Worm (Caenorhabditis elegans) whole organism, L1 larva: ENCODE results near the gene T22B7.7.

ENCODE experiments used
- C04F5.9 ChIP-seq: sonication (generic microtip); optimal IDR thresholded peaks from 2 replicates; lab custom pipeline; 2016; ENCODE audit warnings: missing genetic modification characterization, missing compliant biosample characterization
- C16A3.4 ChIP-seq: fragments of 150-350 bp; optimal IDR thresholded peaks from 2 replicates; lab custom pipeline; 2014; ENCODE audit warnings: missing biosample characterization, missing genetic modification characterization
- Y116A8C.19 ChIP-seq: sonication (generic microtip); optimal IDR thresholded peaks from 2 replicates; lab custom pipeline; 2016; ENCODE audit warnings: missing compliant biosample characterization, missing genetic modification characterization, borderline replicate concordance
- aha-1 ChIP-seq: fragments of 150-350 bp; optimal IDR thresholded peaks from 2 replicates; lab custom pipeline; 2014; ENCODE audit warnings: missing biosample characterization, missing genetic modification characterization
- ceh-8 ChIP-seq: fragments of 200-800 bp; sonication (Bioruptor generic); optimal IDR thresholded peaks from 2 replicates; lab custom pipeline; 2018; ENCODE audit warnings: mild to moderate bottlenecking, missing genetic modification characterization, moderate library complexity, missing compliant biosample characterization
- ceh-82 ChIP-seq, 3 experiments: fragments of 150-350 bp in 1 of 3; sonication (generic microtip) in 2 of 3; optimal IDR thresholded peaks; 2 replicates each; lab custom pipeline; 2014 to 2017; ENCODE audit warnings: missing biosample characterization in 3 of 3, missing genetic modification characterization in 3 of 3
- dpl-1 ChIP-seq, 3 experiments: fragments of 150-350 bp in 2 of 3; sonication (generic microtip) in 1 of 3; optimal IDR thresholded peaks; 2 replicates each; lab custom pipeline; 2014 to 2017; ENCODE audit warnings: missing biosample characterization in 3 of 3, missing genetic modification characterization in 3 of 3, missing genetic modification reagents in 3 of 3
- dsc-1 ChIP-seq: sonication (generic microtip); optimal IDR thresholded peaks from 2 replicates; lab custom pipeline; 2016; ENCODE audit warnings: mild to moderate bottlenecking, missing genetic modification characterization, missing compliant biosample characterization
- efl-1 ChIP-seq, 4 experiments: fragments of 150-350 bp; optimal IDR thresholded peaks in 3 of 4; peaks in 1 of 4; 1 replicate in 1 of 4; 2 replicates in 3 of 4; lab custom pipeline; 2014; ENCODE audit warnings: missing biosample characterization in 2 of 4, missing genetic modification characterization in 2 of 4, missing genetic modification reagents in 2 of 4
- egl-27 ChIP-seq, 2 experiments: fragments of 150-350 bp in 1 of 2; sonication (generic microtip); optimal IDR thresholded peaks; 3 replicates each; lab custom pipeline; 2017 to 2018; ENCODE audit warnings: missing biosample characterization in 2 of 2, missing genetic modification characterization in 2 of 2, missing genetic modification reagents in 2 of 2
- elt-3 ChIP-seq, 6 experiments: fragments of 150-350 bp in 1 of 6; sonication (generic microtip); optimal IDR thresholded peaks; 2 replicates each; lab custom pipeline; 2017 to 2018; ENCODE audit warnings: missing biosample characterization in 6 of 6, missing genetic modification characterization in 6 of 6, inconsistent platforms in 1 of 6
- fos-1 ChIP-seq: fragments of 150-350 bp; optimal IDR thresholded peaks from 2 replicates; lab custom pipeline; 2014; ENCODE audit warnings: missing biosample characterization, missing genetic modification characterization
- grh-1 ChIP-seq: fragments of 200-800 bp; sonication (Bioruptor generic); IDR thresholded peaks from 2 replicates; pipeline ENCODE4 v1.3.6; 2022; ENCODE audit warnings: missing genetic modification reagents, missing genetic modification characterization, missing compliant biosample characterization
- hlh-4 ChIP-seq: sonication (generic microtip); optimal IDR thresholded peaks from 2 replicates; lab custom pipeline; 2016; ENCODE audit warnings: mild to moderate bottlenecking, missing genetic modification characterization, missing compliant biosample characterization
- irx-1 ChIP-seq: sonication (generic microtip); optimal IDR thresholded peaks from 2 replicates; lab custom pipeline; 2016; ENCODE audit warnings: missing genetic modification characterization, missing compliant biosample characterization
- isw-1 ChIP-seq: fragments of 200-800 bp; sonication (Bioruptor generic); IDR thresholded peaks from 2 replicates; pipeline ENCODE4 v1.3.6; 2022; ENCODE audit warnings: missing genetic modification characterization, missing compliant biosample characterization
- jun-1 ChIP-seq: fragments of 150-350 bp; optimal IDR thresholded peaks from 2 replicates; lab custom pipeline; 2014; ENCODE audit warnings: missing biosample characterization, missing genetic modification reagents, missing genetic modification characterization
- lin-15B ChIP-seq: fragments of 150-350 bp; sonication (generic microtip); optimal IDR thresholded peaks from 3 replicates; lab custom pipeline; 2014; ENCODE audit warnings: missing biosample characterization, missing genetic modification characterization
- lin-35 ChIP-seq, 2 experiments: fragments of 150-350 bp; optimal IDR thresholded peaks; 2 replicates each; lab custom pipeline; 2014; ENCODE audit warnings: missing biosample characterization in 2 of 2, missing genetic modification characterization in 2 of 2, missing genetic modification reagents in 2 of 2
- mdl-1 ChIP-seq, 2 experiments: fragments of 150-350 bp; optimal IDR thresholded peaks; 2 replicates each; lab custom pipeline; 2014 to 2017; ENCODE audit warnings: missing biosample characterization in 2 of 2, missing genetic modification characterization in 2 of 2, inconsistent platforms in 1 of 2
- mep-1 ChIP-seq: fragments of 150-350 bp; optimal IDR thresholded peaks from 2 replicates; lab custom pipeline; 2014; ENCODE audit warnings: missing biosample characterization, missing genetic modification characterization
- nhr-11 ChIP-seq: fragments of 150-350 bp; optimal IDR thresholded peaks from 2 replicates; lab custom pipeline; 2014; ENCODE audit warnings: missing biosample characterization, missing genetic modification characterization
- nhr-20 ChIP-seq: sonication (generic microtip); optimal IDR thresholded peaks from 2 replicates; lab custom pipeline; 2016; ENCODE audit warnings: mild to moderate bottlenecking, missing genetic modification characterization, missing compliant biosample characterization
- nhr-28 ChIP-seq: fragments of 150-350 bp; optimal IDR thresholded peaks from 2 replicates; lab custom pipeline; 2014; ENCODE audit warnings: missing biosample characterization, missing genetic modification characterization
- nhr-77 ChIP-seq: fragments of 150-350 bp; optimal IDR thresholded peaks from 2 replicates; lab custom pipeline; 2014; ENCODE audit warnings: missing biosample characterization, missing genetic modification characterization
- nhr-85 ChIP-seq: sonication (generic microtip); peaks from one replicate; lab custom pipeline; 2016; ENCODE audit warnings: missing genetic modification characterization, inconsistent platforms, missing compliant biosample characterization
- pax-3 ChIP-seq: fragments of 200-800 bp; sonication (Bioruptor generic); optimal IDR thresholded peaks from 2 replicates; lab custom pipeline; 2018; ENCODE audit warnings: mild to moderate bottlenecking, missing genetic modification characterization, moderate library complexity, missing compliant biosample characterization
- pqm-1 ChIP-seq: sonication (generic microtip); optimal IDR thresholded peaks from 3 replicates; lab custom pipeline; 2017; ENCODE audit warnings: missing biosample characterization, missing genetic modification characterization
- skn-1 ChIP-seq: fragments of 150-350 bp; optimal IDR thresholded peaks from 2 replicates; lab custom pipeline; 2014; ENCODE audit warnings: missing biosample characterization, missing genetic modification characterization
- sox-4 ChIP-seq: sonication (generic microtip); optimal IDR thresholded peaks from 2 replicates; lab custom pipeline; 2016; ENCODE audit warnings: missing genetic modification characterization, missing compliant biosample characterization
- sptf-1 ChIP-seq: fragments of 150-350 bp; optimal IDR thresholded peaks from 2 replicates; lab custom pipeline; 2014; ENCODE audit warnings: missing biosample characterization, missing genetic modification characterization
- swsn-7 ChIP-seq: sonication (generic microtip); optimal IDR thresholded peaks from 2 replicates; lab custom pipeline; 2016; ENCODE audit warnings: missing genetic modification characterization, missing compliant biosample characterization
- tbx-2 ChIP-seq: sonication (generic microtip); optimal IDR thresholded peaks from 2 replicates; lab custom pipeline; 2016; ENCODE audit warnings: missing genetic modification characterization, missing compliant biosample characterization
- tlp-1 ChIP-seq: fragments of 150-350 bp; optimal IDR thresholded peaks from 2 replicates; lab custom pipeline; 2014; ENCODE audit warnings: missing biosample characterization, missing genetic modification characterization
- unc-130 ChIP-seq: fragments of 150-350 bp; optimal IDR thresholded peaks from 2 replicates; lab custom pipeline; 2017; ENCODE audit warnings: missing biosample characterization, missing genetic modification characterization, inconsistent platforms
- unc-62 ChIP-seq: fragments of 150-350 bp; optimal IDR thresholded peaks from 2 replicates; lab custom pipeline; 2014; ENCODE audit warnings: missing biosample characterization, missing genetic modification reagents, missing genetic modification characterization
- unc-98 ChIP-seq: fragments of 200-800 bp; sonication (Bioruptor generic); IDR thresholded peaks from 2 replicates; pipeline ENCODE4 v1.3.6; 2022; ENCODE audit warnings: missing genetic modification characterization, missing compliant biosample characterization
- xbp-1 ChIP-seq: sonication (generic microtip); optimal IDR thresholded peaks from 2 replicates; lab custom pipeline; 2016; ENCODE audit warnings: missing genetic modification characterization, missing compliant biosample characterization
- zag-1 ChIP-seq: fragments of 150-350 bp; optimal IDR thresholded peaks from 2 replicates; lab custom pipeline; 2014; ENCODE audit warnings: missing biosample characterization, missing genetic modification characterization
- zip-4 ChIP-seq: fragments of 200-800 bp; sonication (Bioruptor generic); optimal IDR thresholded peaks from 2 replicates; lab custom pipeline; 2018; ENCODE audit warnings: mild to moderate bottlenecking, missing genetic modification characterization, moderate library complexity, missing compliant biosample characterization
- ztf-11 ChIP-seq, 2 experiments: sonication (generic microtip); optimal IDR thresholded peaks; 2 replicates each; lab custom pipeline; 2016 to 2017; ENCODE audit warnings: missing genetic modification characterization in 2 of 2, missing biosample characterization in 1 of 2, missing compliant biosample characterization in 1 of 2
- ztf-4 ChIP-seq: fragments of 150-350 bp; optimal IDR thresholded peaks from 2 replicates; lab custom pipeline; 2014; ENCODE audit warnings: missing biosample characterization, missing genetic modification characterization

T22B7.7 gene

ce11 chrX:5686065-5686464, 32.2 kb upstream of the T22B7.7 start, which contains the start of gene set-20 (continued):
- TF ChIP-seq ztf-11 (tag; optimal IDR thresholded peaks at IDR 0.05; lab: Kevin White, UChicago), result peak in 1 of 2 experiments; percentile 38
- no peak for TF ChIP-seq isw-1 (GFP tag; lab: Robert Waterston, UW)
- no peak for TF ChIP-seq sox-4 (tag; lab: Kevin White, UChicago)
- peak in 1 of 2 experiments; percentile 58 for TF ChIP-seq mdl-1 (tag; optimal IDR thresholded peaks at IDR 0.05; lab: Kevin White, UChicago)
- no peak for TF ChIP-seq irx-1 (tag; lab: Kevin White, UChicago)
- peak; percentile 26 for TF ChIP-seq C16A3.4 (tag; lab: Kevin White, UChicago)
- TF ChIP-seq nhr-85 (tag; lab: Kevin White, UChicago), result peak; percentile 86
- TF ChIP-seq egl-27 (tag; optimal IDR thresholded peaks at IDR 0.05; lab: Kevin White, UChicago), result no peak
- TF ChIP-seq nhr-77 (tag; lab: Kevin White, UChicago), result no peak
- peak in 1 of 2 experiments; percentile 17 for TF ChIP-seq efl-1 (optimal IDR thresholded peaks at IDR 0.05; lab: Kevin White, UChicago)
- TF ChIP-seq efl-1 (GFP tag; optimal IDR thresholded peaks at IDR 0.05 in 1 of 2; lab: Kevin White, UChicago), result no peak
- peak; percentile 29 for TF ChIP-seq dsc-1
- TF ChIP-seq nhr-28 (tag; lab: Kevin White, UChicago), result no peak
- peak; percentile 45 for TF ChIP-seq ztf-4 (tag; lab: Kevin White, UChicago)
- peak; percentile 41 to 42 for TF ChIP-seq lin-35 (GFP tag; optimal IDR thresholded peaks at IDR 0.05; lab: Kevin White, UChicago)
- peak in 1 of 6 experiments; percentile 18 for TF ChIP-seq elt-3 (tag; optimal IDR thresholded peaks at IDR 0.05; lab: Kevin White, UChicago)
- TF ChIP-seq lin-15B (tag; lab: Kevin White, UChicago), result no peak
- no peak for TF ChIP-seq unc-62 (GFP tag; lab: Kevin White, UChicago)
- TF ChIP-seq xbp-1 (tag; lab: Kevin White, UChicago), result peak; percentile 45
- TF ChIP-seq mep-1 (tag; lab: Kevin White, UChicago), result peak; percentile 80
- no peak for TF ChIP-seq tbx-2

- TF ChIP-seq isw-1 (GFP tag; lab: Robert Waterston, UW) (no peak), pax-3 (tag; lab: Kevin White, UChicago) (no peak), hlh-4 (tag; lab: Kevin White, UChicago) (no peak), jun-1 (tag; lab: Kevin White, UChicago) (no peak), ceh-8 (GFP tag; lab: Kevin White, UChicago) (no peak), Y116A8C.19 (no peak), unc-98 (GFP tag; lab: Robert Waterston, UW) (no peak), skn-1 (no peak), dpl-1 (GFP tag; optimal IDR thresholded peaks at IDR 0.05; lab: Kevin White, UChicago) (no peak), egl-27 (tag; optimal IDR thresholded peaks at IDR 0.05; lab: Kevin White, UChicago) (no peak), tlp-1 (no peak), nhr-11 (tag; lab: Kevin White, UChicago) (no peak)
These were observed 26.3 kb upstream of the T22B7.7 start, which contains the start of gene set-19 for ce11 chrX:5680125-5680524. Gene set-19 (minus strand): TSS chrX:5680225.

ce11 chrX:5672615-5673014, 18.7 kb upstream of the T22B7.7 start:
- TF ChIP-seq zag-1 (tag; lab: Kevin White, UChicago) (no peak), ceh-82 (tag; optimal IDR thresholded peaks at IDR 0.05; lab: Kevin White, UChicago) (no peak), pqm-1 (tag; lab: Kevin White, UChicago) (no peak), jun-1 (tag; lab: Kevin White, UChicago) (no peak), grh-1 (no peak), efl-1 (optimal IDR thresholded peaks at IDR 0.05; lab: Kevin White, UChicago) (no peak), efl-1 (GFP tag; optimal IDR thresholded peaks at IDR 0.05 in 1 of 2; lab: Kevin White, UChicago) (no peak), mdl-1 (tag; optimal IDR thresholded peaks at IDR 0.05; lab: Kevin White, UChicago) (no peak)
- TF ChIP-seq, all 84 proteins: peak for 0

- no peak for TF ChIP-seq tbx-2
- TF ChIP-seq unc-98 (GFP tag; lab: Robert Waterston, UW), result no peak
- TF ChIP-seq efl-1 (optimal IDR thresholded peaks at IDR 0.05; lab: Kevin White, UChicago), result no peak
- no peak for TF ChIP-seq efl-1 (GFP tag; optimal IDR thresholded peaks at IDR 0.05 in 1 of 2; lab: Kevin White, UChicago)
- no peak for TF ChIP-seq swsn-7 (tag; lab: Kevin White, UChicago)
- no peak for TF ChIP-seq mep-1 (tag; lab: Kevin White, UChicago)
- no peak for TF ChIP-seq nhr-20 (tag; lab: Kevin White, UChicago)
- TF ChIP-seq unc-130 (tag; lab: Kevin White, UChicago), result no peak
- no peak for TF ChIP-seq dsc-1
- TF ChIP-seq grh-1, result no peak
- TF ChIP-seq sptf-1 (tag; lab: Kevin White, UChicago), result no peak
- TF ChIP-seq ceh-82 (tag; optimal IDR thresholded peaks at IDR 0.05; lab: Kevin White, UChicago), result no peak
- no peak for TF ChIP-seq fos-1 (tag; lab: Kevin White, UChicago)
- no peak for TF ChIP-seq jun-1 (tag; lab: Kevin White, UChicago)
- no peak for TF ChIP-seq isw-1 (GFP tag; lab: Robert Waterston, UW)
- no peak for TF ChIP-seq xbp-1 (tag; lab: Kevin White, UChicago)
- no peak for TF ChIP-seq hlh-4 (tag; lab: Kevin White, UChicago)
- TF ChIP-seq aha-1 (tag; lab: Kevin White, UChicago), result no peak
- TF ChIP-seq C04F5.9 (tag; lab: Kevin White, UChicago), result no peak
- no peak for TF ChIP-seq zip-4
These were observed 17.0 kb upstream of the T22B7.7 start for ce11 chrX:5670829-5671228.
